Worm (Caenorhabditis elegans): ENCODE measurements around the gene smap-1.
"Not testable (repeated sequence)": the region's sequence is repeated elsewhere in the genome, so short reads cannot be mapped to it uniquely, and the experiment has no call there.

DNA sequence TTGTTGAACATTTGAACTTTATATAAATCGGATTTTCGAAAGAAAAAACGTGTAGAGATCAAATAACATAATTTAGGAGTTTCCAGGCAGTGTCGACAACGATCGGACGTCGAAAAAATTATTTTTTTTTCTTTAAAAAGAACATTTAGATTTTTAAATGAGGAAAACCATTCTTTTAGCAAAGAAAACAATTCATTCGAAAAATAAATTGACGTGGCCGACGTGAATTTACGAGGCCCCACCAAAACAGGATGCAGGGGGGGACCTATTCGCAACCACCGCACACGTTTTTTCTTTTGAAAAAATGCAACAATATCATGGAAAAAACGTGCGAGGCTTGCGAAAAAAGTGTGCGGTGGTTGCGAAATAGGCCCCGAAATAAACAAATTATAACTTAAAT lies 10.5 kb upstream of the smap-1 start, which contains the start of gene enu-3.6:
- not testable (repeated sequence) for TF ChIP-seq lir-3 (tag; optimal IDR thresholded peaks at IDR 0.05); ces-1 (GFP tag; optimal IDR thresholded peaks at IDR 0.05); lsy-2 (tag; optimal IDR thresholded peaks at IDR 0.05); dve-1 (tag; optimal IDR thresholded peaks at IDR 0.05; ENCODE audit: insufficient read depth); aly-2 (tag; optimal IDR thresholded peaks at IDR 0.05); ceh-82 (tag; optimal IDR thresholded peaks at IDR 0.05); nhr-77 (tag; optimal IDR thresholded peaks at IDR 0.05); egl-27 (tag; optimal IDR thresholded peaks at IDR 0.05); tra-1 (GFP tag; IDR thresholded peaks at IDR 0.05); lin-13 (GFP tag; optimal IDR thresholded peaks at IDR 0.05); pqm-1 (tag; optimal IDR thresholded peaks at IDR 0.05)
- peak; percentile 7 for TF ChIP-seq F49E8.2 (tag; optimal IDR thresholded peaks at IDR 0.05; ENCODE audit: borderline replicate concordance)

Measured in whole organism, L4 larva.